Worm (Caenorhabditis elegans) whole organism, L4 larva: ENCODE data around the gene Y61A9LA.3.
A peak's percentile ranks its signal among the peaks of the same experiment; 100 is the strongest.
"Not testable (repeated sequence)": the region's sequence is repeated elsewhere in the genome, so short reads cannot be mapped to it uniquely, and the experiment has no call there.

Source experiments
- F10B5.3 ChIP-seq: sonication (generic microtip); optimal IDR thresholded peaks from 2 replicates; lab custom pipeline; 2016; ENCODE audit warnings: mild to moderate bottlenecking, missing genetic modification characterization, missing compliant biosample characterization
- Y48G9A.11 ChIP-seq: fragments of 200-800 bp; sonication (Bioruptor generic); IDR thresholded peaks from 2 replicates; pipeline ENCODE4 v1.3.6; 2022; ENCODE audit warnings: missing genetic modification reagents, missing genetic modification characterization, missing compliant biosample characterization
- Y5F2A.4 ChIP-seq: fragments of 200-800 bp; sonication (Bioruptor generic); optimal IDR thresholded peaks from 2 replicates; lab custom pipeline; 2018; ENCODE audit warnings: mild to moderate bottlenecking, missing genetic modification characterization, missing compliant biosample characterization
- aha-1 ChIP-seq: fragments of 150-350 bp; peaks from one replicate; lab custom pipeline; 2014; ENCODE audit warnings: missing biosample characterization, missing genetic modification characterization
- aly-2 ChIP-seq: sonication (generic microtip); optimal IDR thresholded peaks from 2 replicates; lab custom pipeline; 2018; ENCODE audit warnings: missing biosample characterization, missing genetic modification characterization
- ceh-28 ChIP-seq: fragments of 150-350 bp; optimal IDR thresholded peaks from 2 replicates; lab custom pipeline; 2014; ENCODE audit warnings: missing biosample characterization, missing genetic modification reagents, missing genetic modification characterization
- ceh-44 ChIP-seq: fragments of 200-800 bp; sonication (Bioruptor generic); IDR thresholded peaks from 2 replicates; pipeline ENCODE4 v1.3.6; 2022; ENCODE audit warnings: missing genetic modification reagents, missing genetic modification characterization, missing compliant biosample characterization
- ces-1 ChIP-seq: fragments of 150-350 bp; sonication (generic microtip); optimal IDR thresholded peaks from 4 replicates; lab custom pipeline; 2014; ENCODE audit warnings: missing biosample characterization, missing genetic modification reagents, missing genetic modification characterization
- cey-2 ChIP-seq: sonication (generic microtip); optimal IDR thresholded peaks from 3 replicates; lab custom pipeline; 2017; ENCODE audit warnings: missing genetic modification characterization, mild to moderate bottlenecking, missing compliant biosample characterization, antibody characterized with exemption, borderline replicate concordance; ENCODE audit not compliant: insufficient read depth
- daf-16 ChIP-seq, 3 experiments: sonication (generic microtip); optimal IDR thresholded peaks; 2 replicates each; lab custom pipeline; 2016 to 2017; ENCODE audit warnings: missing genetic modification characterization in 3 of 3, missing genetic modification reagents in 3 of 3, mild to moderate bottlenecking in 2 of 3, missing compliant biosample characterization in 2 of 3, missing biosample characterization in 1 of 3, moderate library complexity in 1 of 3
- dmd-8 ChIP-seq: fragments of 200-800 bp; sonication (Bioruptor generic); IDR thresholded peaks from 2 replicates; pipeline ENCODE4 v1.3.6; 2022; ENCODE audit warnings: missing genetic modification characterization, missing compliant biosample characterization
- lim-7 ChIP-seq: fragments of 200-800 bp; sonication (Bioruptor generic); IDR thresholded peaks from 2 replicates; pipeline ENCODE4 v1.3.6; 2022; ENCODE audit warnings: missing genetic modification characterization, missing compliant biosample characterization
- lin-15B ChIP-seq: fragments of 150-350 bp; sonication (generic microtip); optimal IDR thresholded peaks from 3 replicates; lab custom pipeline; 2014; ENCODE audit warnings: missing biosample characterization, missing genetic modification characterization
- madf-5 ChIP-seq, 2 experiments: fragments of 200-800 bp; sonication (Bioruptor generic); IDR thresholded peaks; 2 replicates each; pipeline ENCODE4 v1.3.6; 2022; ENCODE audit warnings: missing compliant biosample characterization in 2 of 2, missing genetic modification characterization in 2 of 2
- madf-9 ChIP-seq: fragments of 200-800 bp; sonication (Bioruptor generic); conservative IDR thresholded peaks from 2 replicates; pipeline ENCODE4 v1.3.6; 2022; ENCODE audit warnings: missing genetic modification reagents, missing genetic modification characterization, missing compliant biosample characterization
- nhr-28 ChIP-seq: fragments of 150-350 bp; optimal IDR thresholded peaks from 2 replicates; lab custom pipeline; 2014; ENCODE audit warnings: missing biosample characterization, missing genetic modification characterization
- nhr-41 ChIP-seq: fragments of 200-800 bp; sonication (Bioruptor generic); IDR thresholded peaks from 2 replicates; pipeline ENCODE4 v1.3.6; 2022; ENCODE audit warnings: missing genetic modification reagents, missing genetic modification characterization, missing compliant biosample characterization
- nhr-76 ChIP-seq: fragments of 150-350 bp; optimal IDR thresholded peaks from 2 replicates; lab custom pipeline; 2014; ENCODE audit warnings: missing biosample characterization, missing genetic modification characterization
- nhr-77 ChIP-seq: fragments of 150-350 bp; optimal IDR thresholded peaks from 2 replicates; lab custom pipeline; 2014; ENCODE audit warnings: missing biosample characterization, missing genetic modification characterization
- pha-4 ChIP-seq, 2 experiments: fragments of 150-350 bp in 1 of 2; fragments of 200-800 bp in 1 of 2; sonication (Bioruptor generic) in 1 of 2; IDR thresholded peaks in 1 of 2; optimal IDR thresholded peaks in 1 of 2; 2 replicates each; pipeline versions ENCODE4 v1.3.6 to Lab custom; 2014 to 2022; ENCODE audit warnings: missing genetic modification characterization in 2 of 2, missing genetic modification reagents in 2 of 2, missing biosample characterization in 1 of 2, missing compliant biosample characterization in 1 of 2
- pqm-1 ChIP-seq: sonication (generic microtip); optimal IDR thresholded peaks from 2 replicates; lab custom pipeline; 2017; ENCODE audit warnings: missing biosample characterization, missing genetic modification characterization
- rbr-2 ChIP-seq: sonication (generic microtip); optimal IDR thresholded peaks from 2 replicates; lab custom pipeline; 2016; ENCODE audit warnings: missing genotype, missing genetic modification characterization, missing compliant biosample characterization
- saeg-2 ChIP-seq: fragments of 200-800 bp; sonication (Bioruptor generic); IDR thresholded peaks from 2 replicates; pipeline ENCODE4 v1.3.6; 2022; ENCODE audit warnings: missing genetic modification reagents, missing genetic modification characterization, missing compliant biosample characterization
- sdz-12 ChIP-seq: fragments of 200-800 bp; sonication (Bioruptor generic); optimal IDR thresholded peaks from 2 replicates; lab custom pipeline; 2018; ENCODE audit warnings: mild to moderate bottlenecking, missing genetic modification characterization, missing compliant biosample characterization
- tra-1 ChIP-seq: fragments of 200-800 bp; sonication (Bioruptor generic); IDR thresholded peaks from 2 replicates; pipeline ENCODE4 v1.3.6; 2022; ENCODE audit warnings: missing genetic modification reagents, missing genetic modification characterization, missing compliant biosample characterization
- unc-130 ChIP-seq: sonication (generic microtip); optimal IDR thresholded peaks from 2 replicates; lab custom pipeline; 2016; ENCODE audit warnings: missing genetic modification reagents, missing genetic modification characterization, missing compliant biosample characterization
- unc-39 ChIP-seq: sonication (generic microtip); optimal IDR thresholded peaks from 2 replicates; lab custom pipeline; 2017; ENCODE audit warnings: missing biosample characterization, missing genetic modification characterization
- unc-62 ChIP-seq, 3 experiments: fragments of 150-350 bp in 1 of 3; sonication (generic microtip); optimal IDR thresholded peaks in 2 of 3; peaks in 1 of 3; 1 replicate in 1 of 3; 2 replicates in 2 of 3; lab custom pipeline; 2014 to 2017; ENCODE audit warnings: missing biosample characterization in 3 of 3, missing genetic modification characterization in 3 of 3, missing genetic modification reagents in 3 of 3, missing genotype in 1 of 3
- vab-7 ChIP-seq: fragments of 200-800 bp; sonication (Bioruptor generic); IDR thresholded peaks from 2 replicates; pipeline ENCODE4 v1.3.6; 2022; ENCODE audit warnings: missing genetic modification reagents, missing genetic modification characterization, missing compliant biosample characterization
- zfp-2 ChIP-seq: sonication (generic microtip); optimal IDR thresholded peaks from 2 replicates; lab custom pipeline; 2016; ENCODE audit warnings: mild to moderate bottlenecking, missing genetic modification characterization, missing compliant biosample characterization
- zip-11 ChIP-seq: fragments of 200-800 bp; sonication (Bioruptor generic); IDR thresholded peaks from 2 replicates; pipeline ENCODE4 v1.3.6; 2022; ENCODE audit warnings: missing genetic modification characterization, missing compliant biosample characterization
- zip-2 ChIP-seq: fragments of 150-350 bp; optimal IDR thresholded peaks from 2 replicates; lab custom pipeline; 2014; ENCODE audit warnings: missing biosample characterization, missing genetic modification characterization
- ztf-11 ChIP-seq: fragments of 150-350 bp; optimal IDR thresholded peaks from 2 replicates; lab custom pipeline; 2014; ENCODE audit warnings: missing biosample characterization, missing genetic modification characterization

The Y61A9LA.3 gene

ce11 chrV:4573824-4574223 lies 2.9 kb downstream of the Y61A9LA.3 start, which contains the start of gene hpo-39:
hpo-39 (minus strand) TSS chrV:4573924.
- TF ChIP-seq zip-2 (tag; lab: Kevin White, UChicago); nhr-77 (tag; lab: Kevin White, UChicago); vab-7 (GFP tag; lab: Robert Waterston, UW): not testable (repeated sequence)

- no peak for TF ChIP-seq aly-2 (tag; lab: Kevin White, UChicago)
- no peak for TF ChIP-seq sdz-12 (GFP tag; lab: Kevin White, UChicago)
- TF ChIP-seq unc-130 (GFP tag; lab: Kevin White, UChicago): no peak
- TF ChIP-seq zip-11 (GFP tag; lab: Robert Waterston, UW): no peak
- no peak for TF ChIP-seq unc-39 (tag; lab: Kevin White, UChicago)
- no peak for TF ChIP-seq madf-5 (GFP tag; IDR thresholded peaks at IDR 0.05; lab: Robert Waterston, UW)
- no peak for TF ChIP-seq madf-9 (GFP tag; lab: Robert Waterston, UW)
- no peak for TF ChIP-seq pha-4 (GFP tag; IDR thresholded peaks at IDR 0.05; lab: Robert Waterston, UW)
- TF ChIP-seq pha-4 (tag; optimal IDR thresholded peaks at IDR 0.05; lab: Kevin White, UChicago): no peak
- TF ChIP-seq lin-15B: no peak
- no peak for TF ChIP-seq rbr-2 (tag; lab: Kevin White, UChicago)
- TF ChIP-seq nhr-41 (GFP tag; lab: Robert Waterston, UW): no peak
- TF ChIP-seq daf-16 (GFP tag; optimal IDR thresholded peaks at IDR 0.05; lab: Kevin White, UChicago): no peak
- no peak for TF ChIP-seq daf-16 (tag; optimal IDR thresholded peaks at IDR 0.05; lab: Kevin White, UChicago)
- TF ChIP-seq ces-1 (GFP tag; lab: Kevin White, UChicago): no peak
- TF ChIP-seq Y5F2A.4 (GFP tag; lab: Kevin White, UChicago): no peak
- no peak for TF ChIP-seq nhr-76 (tag; lab: Kevin White, UChicago)
- no peak for TF ChIP-seq ceh-28 (tag; lab: Kevin White, UChicago)
- TF ChIP-seq pqm-1 (tag; lab: Kevin White, UChicago): no peak
- TF ChIP-seq Y48G9A.11 (GFP tag; lab: Robert Waterston, UW): no peak
These were observed 4.5 kb downstream of the Y61A9LA.3 start for ce11 chrV:4575458-4575857.

DNA sequence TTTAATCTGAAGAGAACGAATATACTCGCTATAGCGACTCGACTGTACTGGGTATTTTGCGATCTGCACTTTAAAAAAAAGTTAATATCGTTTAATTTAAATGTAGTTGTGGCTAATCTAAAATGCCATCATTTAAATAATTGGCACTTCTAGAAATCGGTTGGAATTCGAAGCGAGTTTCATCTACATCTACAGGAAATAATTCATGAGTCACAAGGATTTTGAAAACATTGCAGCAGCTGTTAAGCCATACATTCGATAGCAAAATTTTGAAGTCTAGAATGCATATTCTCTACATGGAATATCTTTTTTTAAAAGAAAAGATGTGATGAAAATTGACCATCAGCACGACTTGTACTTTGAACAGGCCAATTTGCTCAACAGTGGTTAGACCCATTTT lies 9.7 kb downstream of the Y61A9LA.3 start:
- TF ChIP-seq zfp-2 (tag; lab: Kevin White, UChicago): no peak
- TF ChIP-seq F10B5.3 (tag; lab: Kevin White, UChicago): no peak
- no peak for TF ChIP-seq lim-7 (GFP tag; lab: Robert Waterston, UW)
- peak in 1 of 2 experiments; percentile 97 for TF ChIP-seq unc-62 (GFP tag; optimal IDR thresholded peaks at IDR 0.05 in 1 of 2; lab: Kevin White, UChicago)
- TF ChIP-seq unc-62 (tag; optimal IDR thresholded peaks at IDR 0.05; lab: Kevin White, UChicago): no peak
- TF ChIP-seq unc-130 (GFP tag; lab: Kevin White, UChicago): no peak
- TF ChIP-seq tra-1 (GFP tag; lab: Robert Waterston, UW): no peak

- TF ChIP-seq ztf-11 (tag; lab: Kevin White, UChicago) (no peak), aha-1 (tag; lab: Kevin White, UChicago) (no peak), dmd-8 (GFP tag; lab: Robert Waterston, UW) (no peak), cey-2 (tag; lab: Kevin White, UChicago) (no peak), nhr-28 (tag; lab: Kevin White, UChicago) (no peak), aly-2 (tag; lab: Kevin White, UChicago) (no peak), saeg-2 (GFP tag; lab: Robert Waterston, UW) (no peak), ceh-44 (GFP tag; lab: Robert Waterston, UW) (no peak)
These were observed 14.1 kb downstream of the Y61A9LA.3 start, which contains the start of gene Y61A9LA.1 for ce11 chrV:4585009-4585408. Y61A9LA.1 (plus strand) TSS chrV:4585309.
